Fruit fly (Drosophila melanogaster) whole organism: ENCODE results near the gene Rb97D.

ENCODE experiments used
- CG8478 ChIP-seq: fragments of >200 bp; optimal IDR thresholded peaks from 2 replicates; lab custom pipeline; 2018; ENCODE audit warnings: inconsistent platforms
- Dll ChIP-seq: fragments of >200 bp; optimal IDR thresholded peaks from 2 replicates; lab custom pipeline; 2017
- EcR ChIP-seq, 2 experiments: fragments of >200 bp; optimal IDR thresholded peaks; 2 replicates each; lab custom pipeline; 2017; ENCODE audit warnings: missing biosample characterization in 2 of 2, missing genetic modification characterization in 2 of 2, missing genetic modification reagents in 2 of 2
- pan ChIP-seq: fragments of >200 bp; optimal IDR thresholded peaks from 2 replicates; lab custom pipeline; 2017
- psq ChIP-seq: fragments of >200 bp; optimal IDR thresholded peaks from 2 replicates; lab custom pipeline; 2017
- usp ChIP-seq: fragments of >200 bp; optimal IDR thresholded peaks from 2 replicates; lab custom pipeline; 2017; ENCODE audit warnings: missing biosample characterization, missing genetic modification characterization, mixed read lengths

The Rb97D gene

dm6 chr3R:26892764-26893163 lies 17.2 kb upstream of the Rb97D start:
- peak in 1 of 2 experiments; percentile 34 for TF ChIP-seq EcR (GFP tag; optimal IDR thresholded peaks at IDR 0.05; lab: Kevin White, UChicago)
- no peak for TF ChIP-seq psq (lab: Kevin White, UChicago)
- no peak for TF ChIP-seq usp (GFP tag; lab: Kevin White, UChicago)
- TF ChIP-seq Dll (lab: Kevin White, UChicago): no peak
- TF ChIP-seq pan: no peak
- no peak for TF ChIP-seq CG8478

dm6 chr3R:26890499-26890898 lies 15.0 kb upstream of the Rb97D start:
- TF ChIP-seq pan (no peak), psq (lab: Kevin White, UChicago) (no peak), Dll (lab: Kevin White, UChicago) (no peak), usp (GFP tag; lab: Kevin White, UChicago) (no peak), EcR (GFP tag; optimal IDR thresholded peaks at IDR 0.05; lab: Kevin White, UChicago) (no peak), CG8478 (no peak)

dm6 chr3R:26890088-26890487 lies 14.5 kb upstream of the Rb97D start:
- TF ChIP-seq EcR (GFP tag; optimal IDR thresholded peaks at IDR 0.05; lab: Kevin White, UChicago) (no peak), psq (lab: Kevin White, UChicago) (no peak), CG8478 (no peak), usp (GFP tag; lab: Kevin White, UChicago) (no peak), pan (no peak), Dll (lab: Kevin White, UChicago) (no peak)

- TF ChIP-seq CG8478 (no peak), pan (no peak), usp (GFP tag; lab: Kevin White, UChicago) (no peak), Dll (lab: Kevin White, UChicago) (no peak), psq (lab: Kevin White, UChicago) (no peak), EcR (GFP tag; optimal IDR thresholded peaks at IDR 0.05; lab: Kevin White, UChicago) (no peak)
Measured at dm6 chr3R:26888086-26888724, 12.7 kb upstream of the Rb97D start.

dm6 chr3R:26887155-26887554 lies 11.6 kb upstream of the Rb97D start:
- TF ChIP-seq CG8478 (no peak), Dll (lab: Kevin White, UChicago) (no peak), usp (GFP tag; lab: Kevin White, UChicago) (no peak), EcR (GFP tag; optimal IDR thresholded peaks at IDR 0.05; lab: Kevin White, UChicago) (no peak), pan (no peak), psq (lab: Kevin White, UChicago) (no peak)

dm6 chr3R:26886283-26886689 lies 10.7 kb upstream of the Rb97D start:
- TF ChIP-seq psq (lab: Kevin White, UChicago) (no peak), usp (GFP tag; lab: Kevin White, UChicago) (no peak), CG8478 (no peak), Dll (lab: Kevin White, UChicago) (no peak), EcR (GFP tag; optimal IDR thresholded peaks at IDR 0.05; lab: Kevin White, UChicago) (no peak), pan (no peak)

dm6 chr3R:26885192-26885591 lies 9.7 kb upstream of the Rb97D start:
- TF ChIP-seq pan (no peak), Dll (lab: Kevin White, UChicago) (no peak), usp (GFP tag; lab: Kevin White, UChicago) (no peak), psq (lab: Kevin White, UChicago) (no peak), CG8478 (no peak), EcR (GFP tag; optimal IDR thresholded peaks at IDR 0.05; lab: Kevin White, UChicago) (no peak)

dm6 chr3R:26883015-26883292 lies 7.4 kb upstream of the Rb97D start:
- TF ChIP-seq usp (GFP tag; lab: Kevin White, UChicago) (no peak), pan (no peak), CG8478 (no peak), Dll (lab: Kevin White, UChicago) (no peak), EcR (GFP tag; optimal IDR thresholded peaks at IDR 0.05; lab: Kevin White, UChicago) (no peak), psq (lab: Kevin White, UChicago) (no peak)

dm6 chr3R:26882230-26883014 lies 6.9 kb upstream of the Rb97D start:
- TF ChIP-seq usp (GFP tag; lab: Kevin White, UChicago) (no peak), EcR (GFP tag; optimal IDR thresholded peaks at IDR 0.05; lab: Kevin White, UChicago) (no peak)

dm6 chr3R:26881121-26881895 lies 5.8 kb upstream of the Rb97D start, which contains the start of the genes ro and T48:
ro (minus strand) TSS chr3R:26881171.
T48 (plus strand) TSS chr3R:26881734.
- TF ChIP-seq pan: no peak
- TF ChIP-seq usp (GFP tag; lab: Kevin White, UChicago): no peak
- no peak for TF ChIP-seq EcR (GFP tag; optimal IDR thresholded peaks at IDR 0.05; lab: Kevin White, UChicago)
- no peak for TF ChIP-seq psq (lab: Kevin White, UChicago)
- TF ChIP-seq Dll (lab: Kevin White, UChicago): no peak
- no peak for TF ChIP-seq CG8478

- TF ChIP-seq Dll (lab: Kevin White, UChicago): no peak
- TF ChIP-seq pan: no peak
- TF ChIP-seq usp (GFP tag; lab: Kevin White, UChicago): no peak
Measured at dm6 chr3R:26876851-26877250, 1.3 kb upstream of the Rb97D start.

dm6 chr3R:26876432-26876831 lies 890 bp upstream of the Rb97D start, which contains the start of gene CG5500:
CG5500 (plus strand) TSS chr3R:26876630.
- TF ChIP-seq pan (no peak), usp (GFP tag; lab: Kevin White, UChicago) (no peak), Dll (lab: Kevin White, UChicago) (no peak), psq (lab: Kevin White, UChicago) (no peak), EcR (GFP tag; optimal IDR thresholded peaks at IDR 0.05; lab: Kevin White, UChicago) (no peak), CG8478 (no peak)
